Fruit fly (Drosophila melanogaster) whole organism, embryonic: ENCODE data around the gene Sfp33A2.
A peak's percentile ranks its signal among the peaks of the same experiment; 100 is the strongest.

ENCODE experiments used
- Antp ChIP-seq: fragments of 200-800 bp; sonication (Bioruptor generic); optimal IDR thresholded peaks from 3 replicates; lab custom pipeline; 2016; ENCODE audit warnings: missing biosample characterization, missing genetic modification characterization
- Atf-2 ChIP-seq: fragments of 200-800 bp; sonication (Bioruptor generic); optimal IDR thresholded peaks from 2 replicates; lab custom pipeline; 2016; ENCODE audit warnings: missing biosample characterization, missing genetic modification characterization
- Bgb ChIP-seq: fragments of 200-800 bp; sonication (Bioruptor generic); IDR thresholded peaks from 2 replicates; pipeline ENCODE4 v1.3.6; 2022; ENCODE audit warnings: missing biosample characterization, missing genetic modification characterization; ENCODE audit not compliant: partially characterized antibody
- CG10209 ChIP-seq: fragments of 200-800 bp; sonication (Bioruptor generic); optimal IDR thresholded peaks from 3 replicates; lab custom pipeline; 2017; ENCODE audit warnings: missing biosample characterization, mild to moderate bottlenecking, missing genetic modification characterization, missing genetic modification reagents
- CG10267 ChIP-seq: fragments of 200-800 bp; sonication (Bioruptor generic); optimal IDR thresholded peaks from 2 replicates; lab custom pipeline; 2018; ENCODE audit warnings: missing biosample characterization, mild to moderate bottlenecking, missing genetic modification characterization, moderate library complexity
- CG33213 ChIP-seq: fragments of 200-800 bp; sonication (Bioruptor generic); optimal IDR thresholded peaks from 3 replicates; lab custom pipeline; 2016; ENCODE audit warnings: missing biosample characterization, missing genetic modification characterization
- CG34422 ChIP-seq: fragments of 200-800 bp; sonication (Bioruptor generic); IDR thresholded peaks from 3 replicates; pipeline ENCODE4 v1.3.6; 2022; ENCODE audit warnings: missing biosample characterization, missing genetic modification characterization
- CG4282 ChIP-seq: fragments of 200-800 bp; sonication (Bioruptor generic); optimal IDR thresholded peaks from 2 replicates; lab custom pipeline; 2016; ENCODE audit warnings: missing biosample characterization, missing genetic modification characterization
- CG4617 ChIP-seq: fragments of 200-800 bp; sonication (Bioruptor generic); optimal IDR thresholded peaks from 3 replicates; lab custom pipeline; 2016; ENCODE audit warnings: missing biosample characterization, missing genetic modification characterization, borderline replicate concordance
- CG4730 ChIP-seq: fragments of 200-800 bp; sonication (Bioruptor generic); IDR thresholded peaks from 2 replicates; pipeline ENCODE4 v1.3.6; 2022; ENCODE audit warnings: missing biosample characterization, missing genetic modification characterization
- CG5180 ChIP-seq: fragments of 200-800 bp; sonication (Bioruptor generic); optimal IDR thresholded peaks from 3 replicates; lab custom pipeline; 2017; ENCODE audit warnings: missing biosample characterization, missing genetic modification characterization, mild to moderate bottlenecking, moderate library complexity, missing genetic modification reagents
- CG7987 ChIP-seq: fragments of 200-800 bp; sonication (Bioruptor generic); optimal IDR thresholded peaks from 2 replicates; lab custom pipeline; 2018; ENCODE audit warnings: missing biosample characterization, mild to moderate bottlenecking, missing genetic modification characterization, moderate library complexity
- CG8944 ChIP-seq: fragments of 200-800 bp; sonication (Bioruptor generic); optimal IDR thresholded peaks from 3 replicates; lab custom pipeline; 2016; ENCODE audit warnings: missing biosample characterization, missing genetic modification characterization
- CHES-1-like ChIP-seq: fragments of 200-800 bp; sonication (Bioruptor generic); optimal IDR thresholded peaks from 2 replicates; lab custom pipeline; 2016; ENCODE audit warnings: missing biosample characterization, missing genetic modification characterization
- Chrac-16 ChIP-seq: fragments of 200-800 bp; sonication (Bioruptor generic); optimal IDR thresholded peaks from 3 replicates; lab custom pipeline; 2016; ENCODE audit warnings: missing biosample characterization, missing genetic modification characterization
- CrebB ChIP-seq: fragments of 200-800 bp; sonication (Bioruptor generic); optimal IDR thresholded peaks from 3 replicates; lab custom pipeline; 2018; ENCODE audit warnings: missing biosample characterization, mild to moderate bottlenecking, missing genetic modification characterization
- D ChIP-seq, 2 experiments: fragments of 200-800 bp in 1 of 2; fragments of >200 bp in 1 of 2; sonication (Bioruptor generic) in 1 of 2; optimal IDR thresholded peaks; 2 replicates in 1 of 2; 3 replicates in 1 of 2; lab custom pipeline; 2017; ENCODE audit warnings: mild to moderate bottlenecking in 1 of 2, missing biosample characterization in 1 of 2, missing genetic modification characterization in 1 of 2, missing genetic modification reagents in 1 of 2
- D19B ChIP-seq: fragments of 200-800 bp; sonication (Bioruptor generic); optimal IDR thresholded peaks from 2 replicates; lab custom pipeline; 2017; ENCODE audit warnings: missing biosample characterization, mild to moderate bottlenecking, missing genetic modification characterization
- Ets65A ChIP-seq: fragments of 200-800 bp; sonication (Bioruptor generic); peaks from one replicate; lab custom pipeline; 2016; ENCODE audit warnings: missing biosample characterization, missing genetic modification characterization
- Fer2 ChIP-seq: fragments of 200-800 bp; sonication (Bioruptor generic); optimal IDR thresholded peaks from 2 replicates; lab custom pipeline; 2018; ENCODE audit warnings: missing biosample characterization, mild to moderate bottlenecking, missing genetic modification characterization, moderate library complexity
- HHEX ChIP-seq: fragments of 200-800 bp; sonication (Bioruptor generic); optimal IDR thresholded peaks from 3 replicates; lab custom pipeline; 2017; ENCODE audit warnings: missing biosample characterization, mild to moderate bottlenecking, missing genetic modification characterization, missing genetic modification reagents
- MBD-R2 ChIP-seq: fragments of 200-800 bp; sonication (Bioruptor generic); IDR thresholded peaks from 2 replicates; pipeline ENCODE4 v1.3.6; 2022; ENCODE audit warnings: missing biosample characterization, missing genetic modification characterization
- NK7.1 ChIP-seq: fragments of 200-800 bp; sonication (Bioruptor generic); optimal IDR thresholded peaks from 3 replicates; lab custom pipeline; 2016; ENCODE audit warnings: missing biosample characterization, missing genetic modification characterization
- Nf-YA ChIP-seq: fragments of 200-800 bp; sonication (Bioruptor generic); IDR thresholded peaks from 2 replicates; pipeline ENCODE4 v1.3.6; 2022; ENCODE audit warnings: missing biosample characterization, missing genetic modification characterization
- Nf-YC ChIP-seq: fragments of 200-800 bp; optimal IDR thresholded peaks from 3 replicates; lab custom pipeline; 2019; ENCODE audit warnings: missing biosample characterization, mild to moderate bottlenecking, missing genetic modification characterization, moderate library complexity
- Rx ChIP-seq: fragments of 200-800 bp; sonication (Bioruptor generic); IDR thresholded peaks from 2 replicates; pipeline ENCODE4 v1.3.6; 2022; ENCODE audit warnings: missing biosample characterization, missing genetic modification characterization
- Side ChIP-seq: fragments of 200-800 bp; sonication (Bioruptor generic); optimal IDR thresholded peaks from 2 replicates; lab custom pipeline; 2016; ENCODE audit warnings: missing biosample characterization, missing genetic modification characterization
- Sin3A ChIP-seq: fragments of >200 bp; optimal IDR thresholded peaks from 2 replicates; lab custom pipeline; 2018
- Xbp1 ChIP-seq: fragments of 200-800 bp; sonication (Bioruptor generic); optimal IDR thresholded peaks from 3 replicates; lab custom pipeline; 2016; ENCODE audit warnings: missing biosample characterization, mild to moderate bottlenecking, missing genetic modification characterization
- abd-A ChIP-seq: fragments of 200-800 bp; sonication (Bioruptor generic); optimal IDR thresholded peaks from 3 replicates; lab custom pipeline; 2019; ENCODE audit warnings: missing biosample characterization, mild to moderate bottlenecking, missing genetic modification characterization, moderate library complexity
- cato ChIP-seq: fragments of 200-800 bp; sonication (Bioruptor generic); optimal IDR thresholded peaks from 2 replicates; lab custom pipeline; 2016; ENCODE audit warnings: missing biosample characterization, missing genetic modification characterization, borderline replicate concordance
- caup ChIP-seq: fragments of 200-800 bp; sonication (Bioruptor generic); optimal IDR thresholded peaks from 3 replicates; lab custom pipeline; 2017; ENCODE audit warnings: missing biosample characterization, mild to moderate bottlenecking, missing genetic modification characterization, moderate library complexity; ENCODE audit not compliant: severe bottlenecking
- ci ChIP-seq: fragments of 200-800 bp; sonication (Bioruptor generic); IDR thresholded peaks from 3 replicates; pipeline ENCODE4 v1.3.6; 2022; ENCODE audit warnings: missing biosample characterization, missing genetic modification characterization
- crc ChIP-seq: fragments of 200-800 bp; sonication (Bioruptor generic); optimal IDR thresholded peaks from 2 replicates; lab custom pipeline; 2016; ENCODE audit warnings: missing biosample characterization, missing genetic modification characterization
- dati ChIP-seq: fragments of 200-800 bp; sonication (Bioruptor generic); IDR thresholded peaks from 2 replicates; pipeline ENCODE4 v1.3.6; 2022; ENCODE audit warnings: missing biosample characterization, missing genetic modification characterization
- emc ChIP-seq: fragments of 200-800 bp; sonication (Bioruptor generic); optimal IDR thresholded peaks from 2 replicates; lab custom pipeline; 2016; ENCODE audit warnings: missing biosample characterization, missing genetic modification characterization
- eyg ChIP-seq: fragments of 200-800 bp; sonication (Bioruptor generic); optimal IDR thresholded peaks from 3 replicates; lab custom pipeline; 2016; ENCODE audit warnings: missing biosample characterization, missing genetic modification characterization
- gcm2 ChIP-seq: fragments of 200-800 bp; sonication (Bioruptor generic); optimal IDR thresholded peaks from 2 replicates; lab custom pipeline; 2016; ENCODE audit warnings: missing biosample characterization, missing genetic modification characterization
- grau ChIP-seq: fragments of 200-800 bp; optimal IDR thresholded peaks from 3 replicates; lab custom pipeline; 2019; ENCODE audit warnings: missing biosample characterization, mild to moderate bottlenecking, missing genetic modification characterization, moderate library complexity
- gsb ChIP-seq: fragments of 200-800 bp; sonication (Bioruptor generic); IDR thresholded peaks from 2 replicates; pipeline ENCODE4 v1.3.6; 2022; ENCODE audit warnings: missing biosample characterization, missing genetic modification characterization
- h ChIP-seq: fragments of >200 bp; optimal IDR thresholded peaks from 2 replicates; lab custom pipeline; 2017
- ham ChIP-seq: fragments of 200-800 bp; sonication (Bioruptor generic); IDR thresholded peaks from 2 replicates; pipeline ENCODE4 v1.3.6; 2022; ENCODE audit warnings: missing biosample characterization, missing genetic modification characterization
- jing ChIP-seq: fragments of 200-800 bp; sonication (Bioruptor generic); optimal IDR thresholded peaks from 2 replicates; lab custom pipeline; 2018; ENCODE audit warnings: missing biosample characterization, mild to moderate bottlenecking, missing genetic modification characterization
- lilli ChIP-seq: fragments of 200-800 bp; sonication (Bioruptor generic); optimal IDR thresholded peaks from 3 replicates; lab custom pipeline; 2016; ENCODE audit warnings: missing biosample characterization, missing genetic modification characterization
- nom ChIP-seq: fragments of 200-800 bp; sonication (Bioruptor generic); optimal IDR thresholded peaks from 2 replicates; lab custom pipeline; 2017; ENCODE audit warnings: missing biosample characterization, missing genetic modification characterization, mild to moderate bottlenecking, moderate library complexity, missing genetic modification reagents
- pum ChIP-seq: fragments of 200-800 bp; sonication (Bioruptor generic); optimal IDR thresholded peaks from 2 replicates; lab custom pipeline; 2016; ENCODE audit warnings: missing biosample characterization, missing genetic modification characterization
- sim ChIP-seq: fragments of 200-800 bp; sonication (Bioruptor generic); IDR thresholded peaks from 2 replicates; pipeline ENCODE4 v1.3.6; 2022; ENCODE audit warnings: missing biosample characterization, missing genetic modification characterization
- slou ChIP-seq: fragments of 200-800 bp; sonication (Bioruptor generic); optimal IDR thresholded peaks from 3 replicates; lab custom pipeline; 2016; ENCODE audit warnings: missing biosample characterization, missing genetic modification characterization
- sr ChIP-seq: fragments of 200-800 bp; sonication (Bioruptor generic); IDR thresholded peaks from 3 replicates; pipeline ENCODE4 v1.3.6; 2022; ENCODE audit warnings: missing biosample characterization, missing genetic modification characterization
- vnd ChIP-seq: fragments of 200-800 bp; sonication (Bioruptor generic); IDR thresholded peaks from 3 replicates; pipeline ENCODE4 v1.3.6; 2022; ENCODE audit warnings: missing biosample characterization, missing genetic modification characterization; ENCODE audit not compliant: partially characterized antibody

Gene Sfp33A2

DNA sequence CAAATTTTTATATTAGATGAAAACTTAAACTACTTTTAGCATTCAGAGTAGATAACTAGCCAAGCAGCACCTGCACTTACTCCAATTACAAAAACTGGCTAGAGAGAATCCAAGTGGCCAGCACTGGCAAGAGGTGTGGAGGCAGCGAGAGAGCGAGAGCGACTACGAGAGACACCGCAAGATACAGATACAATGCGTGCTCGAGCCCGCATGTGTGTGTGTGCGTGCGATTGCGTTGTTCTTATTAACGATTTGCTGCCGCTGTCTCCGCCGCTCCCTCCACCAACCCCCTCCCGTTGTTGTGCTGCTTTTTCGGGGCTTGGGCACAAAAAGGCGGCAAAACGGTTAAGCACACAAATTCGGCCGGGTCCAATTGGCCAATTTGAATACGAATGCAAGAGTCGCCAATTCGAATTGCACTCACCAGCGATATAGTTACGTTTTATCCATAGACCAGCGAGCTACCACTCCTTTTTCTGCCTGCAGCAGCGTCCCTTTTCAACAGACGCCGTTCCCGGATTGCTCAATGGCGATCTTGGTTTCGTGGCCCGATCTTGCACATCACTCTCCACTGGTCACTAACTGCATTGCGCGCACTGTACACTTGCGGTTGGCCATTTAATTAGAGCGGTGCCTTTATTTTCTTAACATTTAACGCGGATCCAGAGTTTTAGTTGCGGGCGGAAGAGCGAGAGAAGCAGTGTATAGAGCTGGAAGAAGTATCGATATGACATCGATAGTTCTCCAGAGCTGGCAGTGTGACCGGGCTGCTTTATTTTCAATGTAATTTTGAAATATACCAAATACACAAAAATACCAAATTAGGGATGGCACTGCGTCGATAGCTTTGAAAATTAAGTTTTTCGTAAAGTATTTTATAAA, 28.6 kb upstream of the Sfp33A2 start, which contains the start of gene crol (continued):
- TF ChIP-seq Nf-YC (tag; lab: Kevin White, UChicago) (peak; percentile 15), D (optimal IDR thresholded peaks at IDR 0.05; lab: Kevin White, UChicago) (peak; percentile 61), D (GFP tag; optimal IDR thresholded peaks at IDR 0.05; lab: Kevin White, UChicago) (no peak), CG33213 (GFP tag; lab: Kevin White, UChicago) (peak; percentile 31), gcm2 (GFP tag; lab: Kevin White, UChicago) (no peak), Ets65A (GFP tag; lab: Kevin White, UChicago) (no peak), NK7.1 (GFP tag; lab: Kevin White, UChicago) (no peak), nom (GFP tag; lab: Kevin White, UChicago) (peak; percentile 66), gsb (GFP tag; lab: Robert Waterston, UW) (no peak), CG5180 (GFP tag; lab: Kevin White, UChicago) (no peak), Side (GFP tag; lab: Kevin White, UChicago) (no peak), Fer2 (tag; lab: Kevin White, UChicago) (no peak), Rx (GFP tag; lab: Robert Waterston, UW) (no peak), Sin3A (lab: Kevin White, UChicago) (peak; percentile 63), vnd (peak; percentile 72), CG4730 (GFP tag; lab: Robert Waterston, UW) (no peak), grau (tag; lab: Kevin White, UChicago) (peak; percentile 39), D19B (GFP tag; lab: Kevin White, UChicago) (no peak), ci (peak; percentile 65), CHES-1-like (GFP tag; lab: Kevin White, UChicago) (peak; percentile 46), ham (GFP tag; lab: Robert Waterston, UW) (no peak), CG8944 (GFP tag; lab: Kevin White, UChicago) (no peak), CG10209 (peak; percentile 2), slou (GFP tag; lab: Kevin White, UChicago) (no peak), CrebB (tag; lab: Kevin White, UChicago) (no peak), Antp (GFP tag; lab: Kevin White, UChicago) (no peak), h (lab: Kevin White, UChicago) (no peak), sim (no peak), Chrac-16 (GFP tag; lab: Kevin White, UChicago) (no peak), sr (GFP tag; lab: Robert Waterston, UW) (no peak), abd-A (tag; lab: Kevin White, UChicago) (peak; percentile 80), CG4617 (GFP tag; lab: Kevin White, UChicago) (peak; percentile 47), dati (GFP tag; lab: Robert Waterston, UW) (no peak), lilli (peak; percentile 40), emc (GFP tag; lab: Kevin White, UChicago) (no peak), CG10267 (tag; lab: Kevin White, UChicago) (peak; percentile 48), crc (GFP tag; lab: Kevin White, UChicago) (no peak), Nf-YA (GFP tag; lab: Robert Waterston, UW) (no peak), Bgb (GFP tag; lab: Robert Waterston, UW) (peak; percentile 85), pum (GFP tag; lab: Kevin White, UChicago) (no peak), CG4282 (GFP tag; lab: Kevin White, UChicago) (no peak), CG7987 (GFP tag; lab: Kevin White, UChicago) (peak; percentile 24), CG34422 (GFP tag; lab: Robert Waterston, UW) (peak; percentile 93; the same call in 2 of the 3 replicates), caup (GFP tag; lab: Kevin White, UChicago) (no peak), jing (GFP tag; lab: Kevin White, UChicago) (no peak), cato (no peak), MBD-R2 (GFP tag; lab: Robert Waterston, UW) (peak; percentile 42; the same call in 1 of the 2 replicates), HHEX (GFP tag; lab: Kevin White, UChicago) (no peak), Xbp1 (no peak), Atf-2 (GFP tag; lab: Kevin White, UChicago) (no peak), eyg (GFP tag; lab: Kevin White, UChicago) (no peak)
